Fruit fly (Drosophila melanogaster): ENCODE data around the gene noc.

noc gene

dm6 chr2L:14499078-14499477 lies 8.4 kb downstream of the noc start (continued):
- TF ChIP-seq CG7271 (tag; optimal IDR thresholded peaks at IDR 0.05) (no peak), CG11723 (GFP tag; optimal IDR thresholded peaks at IDR 0.05) (no peak), Doc3 (GFP tag; IDR thresholded peaks at IDR 0.05; ENCODE audit: partially characterized antibody) (no peak), CG6813 (GFP tag; optimal IDR thresholded peaks at IDR 0.05) (no peak), grau (tag; optimal IDR thresholded peaks at IDR 0.05) (peak; percentile 13), CG17802 (tag; optimal IDR thresholded peaks at IDR 0.05) (no peak), gsb-n (tag; optimal IDR thresholded peaks at IDR 0.05) (no peak), Dp (GFP tag; optimal IDR thresholded peaks at IDR 0.05) (no peak), pita (GFP tag; optimal IDR thresholded peaks at IDR 0.05) (no peak), CG18476 (GFP tag; optimal IDR thresholded peaks at IDR 0.05) (no peak), org-1 (GFP tag; optimal IDR thresholded peaks at IDR 0.05) (peak; percentile 35), CG4404 (GFP tag; IDR thresholded peaks at IDR 0.05) (no peak), CG14441 (GFP tag; IDR thresholded peaks at IDR 0.05) (no peak), CG6254 (GFP tag; optimal IDR thresholded peaks at IDR 0.05) (no peak), al (GFP tag; IDR thresholded peaks at IDR 0.05) (no peak; the same call in 1 of the 2 replicates), CG18619 (GFP tag; optimal IDR thresholded peaks at IDR 0.05) (peak; percentile 13), CG34224 (GFP tag; IDR thresholded peaks at IDR 0.05; ENCODE audit: partially characterized antibody) (no peak), Adf1 (GFP tag; IDR thresholded peaks at IDR 0.05) (no peak), CG17912 (GFP tag; optimal IDR thresholded peaks at IDR 0.05) (no peak), stc (GFP tag; IDR thresholded peaks at IDR 0.05) (no peak), H2.0 (GFP tag; IDR thresholded peaks at IDR 0.05) (no peak), vfl (GFP tag; optimal IDR thresholded peaks at IDR 0.05) (no peak), CoRest (tag; optimal IDR thresholded peaks at IDR 0.05) (peak; percentile 39), CG32772 (GFP tag; IDR thresholded peaks at IDR 0.05) (no peak), dimm (GFP tag; IDR thresholded peaks at IDR 0.05) (no peak), CG13287 (GFP tag; IDR thresholded peaks at IDR 0.05; ENCODE audit: partially characterized antibody) (no peak), CG9797 (GFP tag; optimal IDR thresholded peaks at IDR 0.05) (no peak), pan (optimal IDR thresholded peaks at IDR 0.05) (no peak), pan (GFP tag; optimal IDR thresholded peaks at IDR 0.05 in 1 of 2, IDR thresholded peaks at IDR 0.05 in 1 of 2) (no peak), slbo (GFP tag; IDR thresholded peaks at IDR 0.05) (peak; percentile 28; the same call in 1 of the 2 replicates)

- TF ChIP-seq run (tag; optimal IDR thresholded peaks at IDR 0.05) (no peak), PHDP (tag; optimal IDR thresholded peaks at IDR 0.05) (no peak), stc (GFP tag; IDR thresholded peaks at IDR 0.05) (0 out of 2 replicates have a peak, but pooled peaks have one; percentile 20), CG11696 (GFP tag; IDR thresholded peaks at IDR 0.05) (no peak), nau (GFP tag; optimal IDR thresholded peaks at IDR 0.05) (peak; percentile 64), ssp (GFP tag; IDR thresholded peaks at IDR 0.05) (0 out of 2 replicates have a peak, but pooled peaks have one; percentile 4), Aef1 (GFP tag; IDR thresholded peaks at IDR 0.05) (peak; percentile 15; the same call in 1 of the 3 replicates), CG4360 (GFP tag; IDR thresholded peaks at IDR 0.05) (peak; percentile 43; the same call in 1 of the 2 replicates), zfh1 (GFP tag; IDR thresholded peaks at IDR 0.05) (no peak), CG11723 (GFP tag; optimal IDR thresholded peaks at IDR 0.05) (no peak), Atf6 (GFP tag; IDR thresholded peaks at IDR 0.05) (no peak), dmrt11E (tag; optimal IDR thresholded peaks at IDR 0.05) (no peak), CG10267 (tag; optimal IDR thresholded peaks at IDR 0.05) (no peak), CG10543 (GFP tag; optimal IDR thresholded peaks at IDR 0.05) (peak; percentile 37), CG15601 (tag; optimal IDR thresholded peaks at IDR 0.05) (no peak), chinmo (GFP tag; IDR thresholded peaks at IDR 0.05; ENCODE audit: partially characterized antibody) (0 out of 4 replicates have a peak, but pooled peaks have one; percentile 66), CG3847 (GFP tag; IDR thresholded peaks at IDR 0.05) (0 out of 2 replicates have a peak, but pooled peaks have one; percentile 18), grn (GFP tag; optimal IDR thresholded peaks at IDR 0.05) (peak; percentile 71), Med (GFP tag) (peak; percentile 20), ci (GFP tag; IDR thresholded peaks at IDR 0.05) (peak; percentile 78), Side (GFP tag; optimal IDR thresholded peaks at IDR 0.05) (no peak), hbn (GFP tag; IDR thresholded peaks at IDR 0.05; ENCODE audit: partially characterized antibody) (no peak), Adf1 (GFP tag; IDR thresholded peaks at IDR 0.05) (0 out of 2 replicates have a peak, but pooled peaks have one; percentile 6), Ssrp (tag; optimal IDR thresholded peaks at IDR 0.05) (no peak)
Observed at dm6 chr2L:14499497-14499896, 8.8 kb downstream of the noc start.

All from whole organism, embryonic.